Worm (Caenorhabditis elegans) whole organism, L4 larva: ENCODE data around the gene C49C8.8.

Experiments used
- D1046.2 ChIP-seq: fragments of 200-800 bp; sonication (Bioruptor generic); IDR thresholded peaks from 2 replicates; pipeline ENCODE4 v1.3.6; 2022; ENCODE audit warnings: missing genetic modification characterization, missing compliant biosample characterization
- F10B5.3 ChIP-seq: sonication (generic microtip); optimal IDR thresholded peaks from 2 replicates; lab custom pipeline; 2016; ENCODE audit warnings: mild to moderate bottlenecking, missing genetic modification characterization, missing compliant biosample characterization
- F49E8.2 ChIP-seq: sonication (generic microtip); optimal IDR thresholded peaks from 2 replicates; lab custom pipeline; 2016; ENCODE audit warnings: missing compliant biosample characterization, mild to moderate bottlenecking, missing genetic modification characterization, borderline replicate concordance
- R02D3.7 ChIP-seq: fragments of 150-350 bp; sonication (generic microtip); optimal IDR thresholded peaks from 3 replicates; lab custom pipeline; 2014; ENCODE audit warnings: missing biosample characterization, missing genetic modification characterization
- T20F7.1 ChIP-seq: fragments of 200-800 bp; sonication (Bioruptor generic); optimal IDR thresholded peaks from 2 replicates; lab custom pipeline; 2018; ENCODE audit warnings: mild to moderate bottlenecking, missing genetic modification characterization, missing compliant biosample characterization
- T26A8.4 ChIP-seq: fragments of 200-800 bp; sonication (Bioruptor generic); IDR thresholded peaks from 2 replicates; pipeline ENCODE4 v1.3.6; 2022; ENCODE audit warnings: missing genetic modification characterization, missing compliant biosample characterization
- Y48G9A.11 ChIP-seq: fragments of 200-800 bp; sonication (Bioruptor generic); IDR thresholded peaks from 2 replicates; pipeline ENCODE4 v1.3.6; 2022; ENCODE audit warnings: missing genetic modification reagents, missing genetic modification characterization, missing compliant biosample characterization
- aly-2 ChIP-seq: sonication (generic microtip); optimal IDR thresholded peaks from 2 replicates; lab custom pipeline; 2018; ENCODE audit warnings: missing biosample characterization, missing genetic modification characterization
- ceh-28 ChIP-seq: fragments of 150-350 bp; optimal IDR thresholded peaks from 2 replicates; lab custom pipeline; 2014; ENCODE audit warnings: missing biosample characterization, missing genetic modification reagents, missing genetic modification characterization
- dmd-6 ChIP-seq: fragments of 200-800 bp; sonication (Bioruptor generic); IDR thresholded peaks from 2 replicates; pipeline ENCODE4 v1.3.6; 2022; ENCODE audit warnings: missing genetic modification reagents, missing genetic modification characterization, missing compliant biosample characterization
- dmd-9 ChIP-seq: fragments of 200-800 bp; sonication (Bioruptor generic); IDR thresholded peaks from 2 replicates; pipeline ENCODE4 v1.3.6; 2022; ENCODE audit warnings: missing genetic modification reagents, missing genetic modification characterization, missing compliant biosample characterization
- dve-1 ChIP-seq: sonication (generic microtip); optimal IDR thresholded peaks from 2 replicates; lab custom pipeline; 2017; ENCODE audit warnings: antibody characterized with exemption, mild to moderate bottlenecking, missing genetic modification characterization, missing compliant biosample characterization; ENCODE audit not compliant: insufficient read depth
- egl-43 ChIP-seq: fragments of 200-800 bp; sonication (Bioruptor generic); IDR thresholded peaks from 2 replicates; pipeline ENCODE4 v1.3.6; 2022; ENCODE audit warnings: missing genetic modification reagents, missing genetic modification characterization, missing compliant biosample characterization
- fkh-10 ChIP-seq: fragments of 150-350 bp; optimal IDR thresholded peaks from 2 replicates; lab custom pipeline; 2014; ENCODE audit warnings: missing biosample characterization, missing genetic modification reagents, missing genetic modification characterization
- hmg-1.1 ChIP-seq: fragments of 200-800 bp; sonication (Bioruptor generic); IDR thresholded peaks from 2 replicates; pipeline ENCODE4 v1.3.6; 2022; ENCODE audit warnings: missing genetic modification reagents, missing genetic modification characterization, missing compliant biosample characterization
- lin-1 ChIP-seq: fragments of 200-800 bp; sonication (Bioruptor generic); IDR thresholded peaks from 2 replicates; pipeline ENCODE4 v1.3.6; 2022; ENCODE audit warnings: missing genetic modification reagents, missing genetic modification characterization, missing compliant biosample characterization
- lin-38 ChIP-seq: fragments of 200-800 bp; sonication (Bioruptor generic); IDR thresholded peaks from 2 replicates; pipeline ENCODE4 v1.3.6; 2022; ENCODE audit warnings: missing genetic modification reagents, missing genetic modification characterization, missing compliant biosample characterization
- lsy-2 ChIP-seq, 2 experiments: fragments of 150-350 bp in 1 of 2; sonication (generic microtip) in 1 of 2; optimal IDR thresholded peaks; 2 replicates each; lab custom pipeline; 2014 to 2017; ENCODE audit warnings: missing biosample characterization in 2 of 2, missing genetic modification characterization in 2 of 2
- mes-2 ChIP-seq: sonication (generic microtip); optimal IDR thresholded peaks from 2 replicates; lab custom pipeline; 2016; ENCODE audit warnings: missing genotype, mild to moderate bottlenecking, missing genetic modification characterization, missing compliant biosample characterization; ENCODE audit not compliant: poor library complexity, severe bottlenecking
- nhr-237 ChIP-seq: sonication (generic microtip); optimal IDR thresholded peaks from 2 replicates; lab custom pipeline; 2017; ENCODE audit warnings: missing biosample characterization, missing genetic modification characterization
- nhr-41 ChIP-seq: fragments of 200-800 bp; sonication (Bioruptor generic); IDR thresholded peaks from 2 replicates; pipeline ENCODE4 v1.3.6; 2022; ENCODE audit warnings: missing genetic modification reagents, missing genetic modification characterization, missing compliant biosample characterization
- nhr-42 ChIP-seq: fragments of 200-800 bp; sonication (Bioruptor generic); IDR thresholded peaks from 2 replicates; pipeline ENCODE4 v1.3.6; 2022; ENCODE audit warnings: missing genetic modification characterization, missing compliant biosample characterization
- php-3 ChIP-seq: fragments of 200-800 bp; sonication (Bioruptor generic); IDR thresholded peaks from 2 replicates; pipeline ENCODE4 v1.3.6; 2022; ENCODE audit warnings: missing genetic modification reagents, missing genetic modification characterization, missing compliant biosample characterization
- pqm-1 ChIP-seq: sonication (generic microtip); optimal IDR thresholded peaks from 2 replicates; lab custom pipeline; 2017; ENCODE audit warnings: missing biosample characterization, missing genetic modification characterization
- saeg-2 ChIP-seq: fragments of 200-800 bp; sonication (Bioruptor generic); IDR thresholded peaks from 2 replicates; pipeline ENCODE4 v1.3.6; 2022; ENCODE audit warnings: missing genetic modification reagents, missing genetic modification characterization, missing compliant biosample characterization
- set-16 ChIP-seq: fragments of 200-800 bp; sonication (Bioruptor generic); IDR thresholded peaks from 2 replicates; pipeline ENCODE4 v1.3.6; 2022; ENCODE audit warnings: missing genetic modification reagents, missing genetic modification characterization, missing compliant biosample characterization
- snpc-1.2 ChIP-seq: fragments of 200-800 bp; sonication (Bioruptor generic); IDR thresholded peaks from 2 replicates; pipeline ENCODE4 v1.3.6; 2022; ENCODE audit warnings: missing genetic modification reagents, missing genetic modification characterization, missing compliant biosample characterization
- unc-62 ChIP-seq, 3 experiments: fragments of 150-350 bp in 1 of 3; sonication (generic microtip); optimal IDR thresholded peaks in 2 of 3; peaks in 1 of 3; 1 replicate in 1 of 3; 2 replicates in 2 of 3; lab custom pipeline; 2014 to 2017; ENCODE audit warnings: missing biosample characterization in 3 of 3, missing genetic modification characterization in 3 of 3, missing genetic modification reagents in 3 of 3, missing genotype in 1 of 3
- vab-7 ChIP-seq: fragments of 200-800 bp; sonication (Bioruptor generic); IDR thresholded peaks from 2 replicates; pipeline ENCODE4 v1.3.6; 2022; ENCODE audit warnings: missing genetic modification reagents, missing genetic modification characterization, missing compliant biosample characterization
- zag-1 ChIP-seq: fragments of 150-350 bp; optimal IDR thresholded peaks from 2 replicates; lab custom pipeline; 2014; ENCODE audit warnings: missing biosample characterization, missing genetic modification characterization

C49C8.8 gene

ce11 chrIV:8658122-8658521, 6.2 kb downstream of the C49C8.8 start, which contains the start of gene C49C8.6:
TSS of gene C49C8.6 (minus strand) at chrIV:8658222.
- no peak for TF ChIP-seq php-3 (GFP tag; lab: Robert Waterston, UW)
- no peak for TF ChIP-seq dmd-6 (GFP tag; lab: Robert Waterston, UW)
- no peak for TF ChIP-seq lsy-2 (tag; optimal IDR thresholded peaks at IDR 0.05; lab: Kevin White, UChicago)
- TF ChIP-seq hmg-1.1 (GFP tag; lab: Robert Waterston, UW), result no peak
- TF ChIP-seq saeg-2 (GFP tag; lab: Robert Waterston, UW), result no peak
- no peak for TF ChIP-seq F10B5.3 (tag; lab: Kevin White, UChicago)
- no peak for TF ChIP-seq mes-2 (tag; lab: Kevin White, UChicago)
- no peak for TF ChIP-seq F49E8.2 (tag; lab: Kevin White, UChicago)
- no peak for TF ChIP-seq fkh-10 (GFP tag; lab: Kevin White, UChicago)
- no peak for TF ChIP-seq D1046.2 (GFP tag; lab: Robert Waterston, UW)
- no peak for TF ChIP-seq dve-1
- no peak for TF ChIP-seq lin-38 (GFP tag; lab: Robert Waterston, UW)
- TF ChIP-seq nhr-42, result no peak

DNA sequence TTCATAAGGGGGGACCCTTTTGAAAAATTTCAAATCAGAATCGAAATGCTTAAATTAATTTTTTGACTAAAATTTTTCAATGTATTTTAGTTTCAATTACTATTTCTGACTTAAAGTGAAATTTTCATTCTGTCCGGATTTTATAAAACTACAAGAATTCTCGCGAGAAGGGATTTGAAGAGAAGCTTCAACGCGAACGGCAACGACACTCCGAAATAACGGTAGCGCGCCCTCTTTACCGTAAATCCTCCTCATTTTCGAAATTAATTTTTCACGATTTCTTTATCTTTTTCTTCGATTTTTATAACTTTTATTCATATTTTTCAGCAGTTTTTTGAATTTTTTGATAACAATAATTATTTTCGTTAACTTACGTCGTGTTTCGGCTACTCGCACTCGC, 13.8 kb downstream of the C49C8.8 start:
- peak; percentile 89 for TF ChIP-seq T20F7.1 (GFP tag; lab: Kevin White, UChicago)
- TF ChIP-seq R02D3.7 (tag; lab: Kevin White, UChicago), result peak; percentile 47
- peak; percentile 99 for TF ChIP-seq Y48G9A.11 (GFP tag; lab: Robert Waterston, UW)
- no peak for TF ChIP-seq snpc-1.2
- TF ChIP-seq, all 104 proteins: peak for 3

DNA sequence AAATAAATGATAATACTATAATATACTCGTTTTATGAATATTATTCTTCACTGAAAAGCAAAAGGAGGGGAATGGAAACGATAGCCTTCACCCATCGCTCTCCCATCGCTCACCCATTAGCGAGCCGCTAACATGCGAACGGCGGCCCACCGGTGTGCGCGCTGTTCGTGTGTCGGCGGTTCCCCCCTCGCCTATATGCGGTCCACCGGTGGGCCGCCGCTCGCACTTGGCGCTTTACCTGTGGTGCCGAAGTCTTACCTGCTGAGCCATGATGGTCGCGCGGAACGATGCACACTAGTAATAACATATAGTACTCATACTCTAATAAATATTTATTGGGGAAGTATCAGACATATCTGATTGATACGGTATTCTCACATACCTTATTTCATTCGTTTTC, 15.2 kb downstream of the C49C8.8 start:
- TF ChIP-seq set-16 (GFP tag; lab: Robert Waterston, UW) (peak; percentile 92; the same call in 1 of the 2 replicates), Y48G9A.11 (GFP tag; lab: Robert Waterston, UW) (peak; percentile 57)
- TF ChIP-seq, all 104 proteins: peak for 2; not testable (repeated sequence) for 102

DNA sequence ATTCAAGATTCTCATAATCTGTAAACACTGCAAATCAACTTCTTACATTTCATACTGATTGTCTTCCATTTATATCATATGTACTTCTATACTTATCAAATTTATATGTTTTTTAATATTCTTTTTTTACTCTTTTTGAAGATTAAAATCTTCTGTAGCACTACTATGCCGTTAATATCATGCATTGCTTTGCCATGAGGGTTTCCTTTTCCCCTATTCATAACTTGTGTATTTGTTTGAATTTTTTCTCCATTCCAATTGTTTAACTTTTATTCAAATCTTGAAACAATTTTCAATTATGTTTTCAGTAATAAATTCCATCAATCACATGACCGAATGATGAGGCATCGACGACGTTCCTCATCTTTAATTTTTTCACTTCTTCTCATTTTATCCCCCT, 16.7 kb downstream of the C49C8.8 start, which contains the start of gene cdh-5:
cdh-5 (plus strand) TSS at position 301 of the 400 bp plus-strand sequence.
- TF ChIP-seq F49E8.2 (tag; lab: Kevin White, UChicago), result no peak
- no peak for TF ChIP-seq pqm-1 (tag; lab: Kevin White, UChicago)
- no peak for TF ChIP-seq T26A8.4 (GFP tag; lab: Robert Waterston, UW)
- TF ChIP-seq nhr-41, result no peak

ce11 chrIV:8673733-8674375, 21.9 kb downstream of the C49C8.8 start:
- no peak for TF ChIP-seq nhr-42
- peak in 1 of 2 experiments; percentile 93 for TF ChIP-seq unc-62 (GFP tag; optimal IDR thresholded peaks at IDR 0.05 in 1 of 2; lab: Kevin White, UChicago)
- TF ChIP-seq unc-62 (tag; optimal IDR thresholded peaks at IDR 0.05; lab: Kevin White, UChicago), result no peak
- TF ChIP-seq, all 104 proteins: peak for 1

DNA sequence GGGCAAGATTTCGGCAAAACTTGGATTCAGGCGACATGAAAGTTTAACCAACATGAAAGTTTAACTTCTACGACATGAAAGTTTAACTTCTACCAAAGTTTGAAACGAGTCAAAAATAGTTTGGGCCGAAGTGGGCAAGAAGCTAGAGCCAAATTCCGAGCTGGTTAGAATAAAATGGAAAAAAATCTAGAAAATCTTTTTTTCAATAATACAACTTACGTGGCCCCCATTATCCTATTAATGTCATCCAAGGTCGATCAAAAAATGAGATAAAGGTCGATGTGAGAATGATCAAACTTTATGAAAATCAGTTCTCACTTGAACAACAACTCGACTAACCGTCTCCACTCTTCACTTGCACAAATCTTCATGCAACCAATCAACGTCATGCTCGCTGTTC, 25.4 kb downstream of the C49C8.8 start, which contains the start of gene F08B4.8:
F08B4.8 (plus strand) TSS at position 301 of the 400 bp plus-strand sequence.
- no peak for TF ChIP-seq zag-1 (tag; lab: Kevin White, UChicago)

- no peak for TF ChIP-seq nhr-237
- no peak for TF ChIP-seq ceh-28
- TF ChIP-seq aly-2 (tag; lab: Kevin White, UChicago), result no peak
- TF ChIP-seq lin-1 (GFP tag; lab: Robert Waterston, UW), result no peak
- TF ChIP-seq dmd-9 (GFP tag; lab: Robert Waterston, UW), result no peak
- TF ChIP-seq egl-43 (GFP tag; lab: Robert Waterston, UW), result no peak
- no peak for TF ChIP-seq vab-7
- TF ChIP-seq nhr-42, result no peak
Observed at ce11 chrIV:8679225-8679624, 27.3 kb downstream of the C49C8.8 start, which contains the start of gene nlp-60. TSS of gene nlp-60 (minus strand) at chrIV:8679325.
